Worm (Caenorhabditis elegans): ENCODE results near the gene T26E4.3.

The T26E4.3 gene

ce11 chrV:15824866-15825265 lies 42.3 kb downstream of the T26E4.3 start, which contains the start of gene srbc-50:
TSS of gene srbc-50 (minus strand) at chrV:15824966.
- TF ChIP-seq blmp-1 (tag; optimal IDR thresholded peaks at IDR 0.05; ENCODE audit: insufficient read depth) (no peak), elt-1 (tag; optimal IDR thresholded peaks at IDR 0.05) (no peak), ceh-16 (tag; optimal IDR thresholded peaks at IDR 0.05) (no peak), ZK546.5 (tag; optimal IDR thresholded peaks at IDR 0.05) (no peak), gmeb-1 (tag; optimal IDR thresholded peaks at IDR 0.05) (no peak), lin-11 (tag; optimal IDR thresholded peaks at IDR 0.05) (no peak), alr-1 (tag; optimal IDR thresholded peaks at IDR 0.05) (no peak), unc-39 (tag; optimal IDR thresholded peaks at IDR 0.05) (no peak)

ce11 chrV:15826110-15826509 lies 43.5 kb downstream of the T26E4.3 start, which contains the start of gene srbc-51:
TSS of gene srbc-51 (plus strand) at chrV:15826410.
- TF ChIP-seq nhr-12 (tag; optimal IDR thresholded peaks at IDR 0.05): no peak

- TF ChIP-seq nhr-12 (tag; optimal IDR thresholded peaks at IDR 0.05): no peak
- no peak for TF ChIP-seq R02D3.7 (tag; optimal IDR thresholded peaks at IDR 0.05)
- no peak for TF ChIP-seq ZK546.5 (tag; optimal IDR thresholded peaks at IDR 0.05)
- no peak for TF ChIP-seq blmp-1 (tag; optimal IDR thresholded peaks at IDR 0.05; ENCODE audit: insufficient read depth)
- no peak for TF ChIP-seq egl-27 (tag; optimal IDR thresholded peaks at IDR 0.05)
- no peak for TF ChIP-seq mab-5 (tag; optimal IDR thresholded peaks at IDR 0.05)
- no peak for TF ChIP-seq ztf-11 (tag; optimal IDR thresholded peaks at IDR 0.05)
- no peak for TF ChIP-seq nhr-21 (tag; optimal IDR thresholded peaks at IDR 0.05)
- TF ChIP-seq nhr-23 (tag; optimal IDR thresholded peaks at IDR 0.05): no peak
- TF ChIP-seq nhr-237 (tag; optimal IDR thresholded peaks at IDR 0.05): no peak
- TF ChIP-seq sem-4 (tag; optimal IDR thresholded peaks at IDR 0.05): no peak
- no peak for TF ChIP-seq ceh-16 (tag; optimal IDR thresholded peaks at IDR 0.05)
- TF ChIP-seq Y55F3AM.14 (GFP tag; optimal IDR thresholded peaks at IDR 0.05): no peak
- no peak for TF ChIP-seq sma-9 (GFP tag; optimal IDR thresholded peaks at IDR 0.05)
- no peak for TF ChIP-seq sma-9 (tag; optimal IDR thresholded peaks at IDR 0.05)
Measured at ce11 chrV:15829907-15830306, 47.3 kb downstream of the T26E4.3 start, which contains the start of gene srbc-55. TSS of gene srbc-55 (minus strand) at chrV:15830007.

- TF ChIP-seq Y55F3AM.14 (GFP tag; optimal IDR thresholded peaks at IDR 0.05): no peak
Measured at ce11 chrV:15831586-15831985, 49.0 kb downstream of the T26E4.3 start, which contains the start of gene srbc-56. TSS of gene srbc-56 (minus strand) at chrV:15831686.

ce11 chrV:15833622-15834021 lies 51.0 kb downstream of the T26E4.3 start, which contains the start of gene srbc-54:
TSS of gene srbc-54 (minus strand) at chrV:15833722.
- no peak for TF ChIP-seq ama-1 (optimal IDR thresholded peaks at IDR 0.05)
- TF ChIP-seq dmd-4 (tag; optimal IDR thresholded peaks at IDR 0.05): no peak
- TF ChIP-seq ztf-1 (GFP tag; conservative IDR thresholded peaks at IDR 0.05): no peak

Data from whole organism, L2 larva.